Worm (Caenorhabditis elegans): ENCODE data around the gene fbxc-18.
"Not testable (repeated sequence)": the region's sequence is repeated elsewhere in the genome, so short reads cannot be mapped to it uniquely, and the experiment has no call there.

Gene fbxc-18

ce11 chrII:968106-968505 is 1.2 kb upstream of the fbxc-18 start, which contains the start of gene C32B5.6:
Gene C32B5.6 (plus strand): TSS chrII:968406.
- TF ChIP-seq nhr-237, pqm-1, aly-2 (tag; optimal IDR thresholded peaks at IDR 0.05): not testable (repeated sequence)

ce11 chrII:961961-962360 is 4.9 kb downstream of the fbxc-18 start, which contains the start of gene C32B5.13:
Gene C32B5.13 (minus strand): TSS chrII:962061.
- TF ChIP-seq jun-1 (tag; optimal IDR thresholded peaks at IDR 0.05) (no peak), fkh-2 (tag; optimal IDR thresholded peaks at IDR 0.05) (no peak), nhr-77 (tag; optimal IDR thresholded peaks at IDR 0.05) (no peak), ztf-4 (tag; optimal IDR thresholded peaks at IDR 0.05) (no peak), mdl-1 (tag; optimal IDR thresholded peaks at IDR 0.05) (no peak), elt-1 (tag; optimal IDR thresholded peaks at IDR 0.05) (no peak), nhr-23 (tag; optimal IDR thresholded peaks at IDR 0.05) (no peak), ZK546.5 (tag; optimal IDR thresholded peaks at IDR 0.05) (no peak), tbx-2 (tag; optimal IDR thresholded peaks at IDR 0.05) (no peak), lin-15B (tag; optimal IDR thresholded peaks at IDR 0.05) (no peak), mml-1 (tag; optimal IDR thresholded peaks at IDR 0.05) (no peak), nhr-11 (tag; optimal IDR thresholded peaks at IDR 0.05) (no peak), nhr-67 (tag; optimal IDR thresholded peaks at IDR 0.05) (no peak)

- no peak for TF ChIP-seq skn-1 (tag; optimal IDR thresholded peaks at IDR 0.05)
- TF ChIP-seq ceh-16 (tag; optimal IDR thresholded peaks at IDR 0.05), result no peak
- TF ChIP-seq fkh-2 (tag; optimal IDR thresholded peaks at IDR 0.05), result no peak
- TF ChIP-seq nhr-23 (tag; optimal IDR thresholded peaks at IDR 0.05), result no peak
- TF ChIP-seq nhr-43 (tag; optimal IDR thresholded peaks at IDR 0.05; ENCODE audit: poor library complexity, severe bottlenecking), result no peak
- no peak for TF ChIP-seq pha-4 (tag; optimal IDR thresholded peaks at IDR 0.05)
- no peak for TF ChIP-seq aly-2 (tag; optimal IDR thresholded peaks at IDR 0.05)
- TF ChIP-seq egl-5 (tag; optimal IDR thresholded peaks at IDR 0.05), result no peak
- no peak for TF ChIP-seq ZK546.5 (tag; optimal IDR thresholded peaks at IDR 0.05)
- TF ChIP-seq zag-1 (tag; optimal IDR thresholded peaks at IDR 0.05), result no peak
- no peak for TF ChIP-seq ceh-9 (tag; optimal IDR thresholded peaks at IDR 0.05)
- no peak for TF ChIP-seq hmg-11 (tag; optimal IDR thresholded peaks at IDR 0.05)
- TF ChIP-seq mml-1 (tag; optimal IDR thresholded peaks at IDR 0.05), result no peak
- TF ChIP-seq daf-12 (tag; optimal IDR thresholded peaks at IDR 0.05), result no peak
- no peak for TF ChIP-seq ztf-4 (tag; optimal IDR thresholded peaks at IDR 0.05)
These were observed 6.6 kb downstream of the fbxc-18 start, which contains the start of the genes C32B5.18 and C32B5.7 for ce11 chrII:960218-960617. Gene C32B5.18 (plus strand): TSS chrII:960518. Gene C32B5.7 (plus strand): TSS chrII:960528.

ce11 chrII:958618-959017 is 8.2 kb downstream of the fbxc-18 start, which contains the start of gene sdz-4:
Gene sdz-4 (plus strand): TSS chrII:958918.
- TF ChIP-seq snpc-4 (tag; optimal IDR thresholded peaks at IDR 0.05) (no peak), jun-1 (tag; optimal IDR thresholded peaks at IDR 0.05) (no peak), ztf-11 (tag; optimal IDR thresholded peaks at IDR 0.05) (no peak), hmg-11 (tag; optimal IDR thresholded peaks at IDR 0.05) (no peak), pha-4 (tag; optimal IDR thresholded peaks at IDR 0.05) (no peak), daf-12 (tag; optimal IDR thresholded peaks at IDR 0.05) (no peak), ceh-9 (tag; optimal IDR thresholded peaks at IDR 0.05) (no peak), nhr-12 (tag; optimal IDR thresholded peaks at IDR 0.05) (no peak), eor-1 (tag; optimal IDR thresholded peaks at IDR 0.05) (no peak), sea-2 (GFP tag; optimal IDR thresholded peaks at IDR 0.05) (no peak), ceh-28 (tag; optimal IDR thresholded peaks at IDR 0.05) (no peak), ama-1 (optimal IDR thresholded peaks at IDR 0.05) (no peak), fkh-10 (GFP tag; optimal IDR thresholded peaks at IDR 0.05) (no peak), elt-1 (tag; optimal IDR thresholded peaks at IDR 0.05) (no peak), nhr-23 (tag; optimal IDR thresholded peaks at IDR 0.05) (no peak), ceh-82 (tag; optimal IDR thresholded peaks at IDR 0.05) (no peak), nhr-77 (tag; optimal IDR thresholded peaks at IDR 0.05) (no peak), pqm-1 (tag; optimal IDR thresholded peaks at IDR 0.05) (no peak), lin-15B (tag; optimal IDR thresholded peaks at IDR 0.05) (no peak)

ce11 chrII:954626-955025 is 12.2 kb downstream of the fbxc-18 start, which contains the start of gene fbxc-7:
Gene fbxc-7 (plus strand): TSS chrII:954926.
- TF ChIP-seq elt-2 (tag; optimal IDR thresholded peaks at IDR 0.05), result peak; percentile 26
